Worm (Caenorhabditis elegans): ENCODE results near the gene T20D4.12.
"Not testable (repeated sequence)": the region's sequence is repeated elsewhere in the genome, so short reads cannot be mapped to it uniquely, and the experiment has no call there.

T20D4.12 gene

DNA sequence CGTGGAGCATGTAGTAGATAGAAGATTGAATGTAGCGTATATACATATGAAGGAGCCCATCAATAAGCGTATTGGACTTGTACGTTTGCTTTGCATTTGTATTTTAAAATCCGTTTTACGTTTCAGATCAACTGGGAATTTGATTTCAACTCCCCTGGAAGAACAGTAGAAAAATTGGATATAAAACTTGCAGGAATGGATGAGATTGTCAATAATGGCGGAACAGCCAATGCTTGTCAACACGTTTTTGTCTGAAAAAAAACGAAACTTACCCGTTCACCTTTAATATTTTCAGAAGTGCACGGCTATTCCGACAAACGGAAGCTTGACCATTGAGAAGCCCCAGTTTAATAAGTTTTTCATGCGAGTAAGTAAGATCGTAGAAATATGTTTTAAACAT is 29.1 kb upstream of the T20D4.12 start, which contains the start of gene C04E12.2:
TSS of gene C04E12.2 (plus strand) at position 301 of the 400 bp plus-strand sequence.
- not testable (repeated sequence) for TF ChIP-seq ceh-14 (tag; optimal IDR thresholded peaks at IDR 0.05); ceh-6 (GFP tag; optimal IDR thresholded peaks at IDR 0.05); ama-1 (optimal IDR thresholded peaks at IDR 0.05)

DNA sequence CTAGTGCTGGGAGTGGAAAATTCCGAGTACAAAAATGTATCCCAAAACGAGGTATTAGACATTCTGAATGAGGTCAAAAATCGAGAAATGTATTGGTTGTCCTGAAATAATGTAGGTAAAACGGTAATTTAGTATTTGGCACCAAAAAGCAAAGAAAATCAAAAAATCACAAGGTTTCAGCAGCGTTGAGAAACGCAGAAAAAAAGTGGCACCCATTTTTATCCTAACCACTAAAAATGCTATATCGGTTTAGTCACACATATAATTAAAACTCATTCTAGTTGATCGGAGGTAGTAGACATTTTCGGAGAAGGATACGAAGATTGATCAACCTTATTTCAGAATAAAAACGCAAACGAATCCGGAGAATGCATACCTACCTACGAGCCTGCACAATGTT is 24.2 kb upstream of the T20D4.12 start, which contains the start of gene srx-121:
TSS of gene srx-121 (minus strand) at position 101 of the 400 bp plus-strand sequence.
- TF ChIP-seq fkh-6 (tag; optimal IDR thresholded peaks at IDR 0.05), result no peak
- TF ChIP-seq ceh-18 (tag; optimal IDR thresholded peaks at IDR 0.05), result no peak
- no peak for TF ChIP-seq ceh-34 (tag; optimal IDR thresholded peaks at IDR 0.05)
- no peak for TF ChIP-seq pqm-1 (tag; optimal IDR thresholded peaks at IDR 0.05)
- TF ChIP-seq unc-42 (tag; optimal IDR thresholded peaks at IDR 0.05), result no peak
- TF ChIP-seq ztf-16 (tag; optimal IDR thresholded peaks at IDR 0.05), result no peak
- no peak for TF ChIP-seq nhr-232 (tag; optimal IDR thresholded peaks at IDR 0.05)
- no peak for TF ChIP-seq ceh-30 (tag; optimal IDR thresholded peaks at IDR 0.05)
- no peak for TF ChIP-seq ceh-48 (tag; optimal IDR thresholded peaks at IDR 0.05)
- TF ChIP-seq ceh-31 (tag; optimal IDR thresholded peaks at IDR 0.05), result no peak
- no peak for TF ChIP-seq fax-1 (tag; optimal IDR thresholded peaks at IDR 0.05)
- no peak for TF ChIP-seq K02D7.2 (tag; optimal IDR thresholded peaks at IDR 0.05)
- TF ChIP-seq fkh-10 (GFP tag; optimal IDR thresholded peaks at IDR 0.05), result no peak
- no peak for TF ChIP-seq dve-1 (tag; optimal IDR thresholded peaks at IDR 0.05)
- no peak for TF ChIP-seq K09A11.1 (tag; optimal IDR thresholded peaks at IDR 0.05; ENCODE audit: insufficient read depth)
- TF ChIP-seq ceh-6 (GFP tag; optimal IDR thresholded peaks at IDR 0.05), result no peak
- no peak for TF ChIP-seq eyg-1 (tag; optimal IDR thresholded peaks at IDR 0.05)
- TF ChIP-seq hlh-8 (tag; optimal IDR thresholded peaks at IDR 0.05), result no peak

DNA sequence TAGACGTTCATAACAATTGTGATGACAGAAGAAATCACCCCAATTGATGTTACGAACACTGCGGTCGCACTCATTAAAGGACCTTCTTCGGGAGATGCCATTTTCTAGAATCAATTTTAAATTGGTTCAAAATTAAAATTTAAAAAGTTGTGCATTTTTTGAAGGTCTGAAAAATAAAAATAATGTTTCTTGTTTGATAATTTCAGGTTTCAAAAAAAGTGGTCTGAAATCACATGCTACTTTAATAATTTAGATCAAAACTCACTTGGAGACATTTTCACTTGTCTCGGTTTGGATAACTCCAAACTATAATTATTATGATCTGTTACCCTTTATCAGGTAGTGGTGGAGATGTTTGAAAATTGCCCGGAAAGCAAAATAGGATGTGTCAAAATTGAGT is 19.9 kb upstream of the T20D4.12 start, which contains the start of gene srbc-2:
TSS of gene srbc-2 (minus strand) at position 101 of the 400 bp plus-strand sequence.
- TF ChIP-seq ceh-31 (tag; optimal IDR thresholded peaks at IDR 0.05) (no peak), pat-9 (tag; optimal IDR thresholded peaks at IDR 0.05) (no peak), nfya-1 (tag; optimal IDR thresholded peaks at IDR 0.05) (no peak), tbx-7 (tag; optimal IDR thresholded peaks at IDR 0.05) (no peak)

DNA sequence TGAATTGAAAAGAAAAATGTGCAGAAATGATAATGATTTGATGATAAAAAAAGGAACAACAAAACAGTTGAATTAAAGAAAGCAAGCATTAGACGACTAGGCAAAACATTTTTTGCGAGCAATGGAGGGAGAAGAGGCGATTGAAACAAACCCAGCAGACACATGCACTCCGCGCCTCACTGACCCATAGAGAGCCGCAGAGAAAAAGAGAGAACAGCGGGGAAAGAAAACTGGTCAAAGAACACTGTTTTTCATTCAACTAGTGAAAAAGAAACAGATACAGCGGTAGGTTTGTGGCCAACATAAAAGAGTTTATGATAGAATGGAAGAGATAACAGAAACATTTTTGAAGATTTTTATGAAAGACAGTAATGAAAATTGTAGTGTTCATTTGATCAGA is 8.6 kb upstream of the T20D4.12 start:
- TF ChIP-seq ceh-22 (tag; optimal IDR thresholded peaks at IDR 0.05), result no peak
- TF ChIP-seq C38D4.7 (GFP tag; optimal IDR thresholded peaks at IDR 0.05), result no peak
- no peak for TF ChIP-seq ceh-19 (GFP tag; optimal IDR thresholded peaks at IDR 0.05)
- TF ChIP-seq dmd-4 (tag; optimal IDR thresholded peaks at IDR 0.05; ENCODE audit: borderline replicate concordance), result no peak
- TF ChIP-seq pat-9 (tag; optimal IDR thresholded peaks at IDR 0.05), result no peak
- TF ChIP-seq elt-4 (tag; optimal IDR thresholded peaks at IDR 0.05), result no peak
- no peak for TF ChIP-seq ets-4 (tag; optimal IDR thresholded peaks at IDR 0.05)
- no peak for TF ChIP-seq pha-4 (tag; optimal IDR thresholded peaks at IDR 0.05)
- TF ChIP-seq hlh-30 (tag; optimal IDR thresholded peaks at IDR 0.05; ENCODE audit: insufficient read depth), result no peak
- TF ChIP-seq unc-42 (tag; optimal IDR thresholded peaks at IDR 0.05), result no peak
- TF ChIP-seq syd-9 (tag; optimal IDR thresholded peaks at IDR 0.05), result no peak
- TF ChIP-seq hlh-8 (tag; optimal IDR thresholded peaks at IDR 0.05), result no peak

DNA sequence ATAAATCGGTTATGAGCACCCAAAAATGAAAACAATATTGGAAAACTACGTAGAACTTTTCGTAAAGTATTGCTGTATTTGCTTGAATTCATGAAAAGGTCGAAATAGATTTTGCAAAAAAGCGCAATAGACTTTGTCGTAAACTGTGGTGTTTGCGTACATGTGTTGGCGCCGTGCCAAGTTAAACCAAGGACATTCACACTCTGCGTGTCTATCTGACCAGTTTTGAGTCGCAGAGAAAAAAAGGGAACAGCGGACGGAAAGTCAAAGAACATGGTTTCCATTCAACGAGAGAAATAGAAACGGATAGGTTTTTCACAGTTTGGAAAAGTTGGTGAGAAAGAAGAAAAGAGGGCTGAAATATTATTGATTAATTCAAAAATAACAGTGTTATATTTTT is 5.9 kb upstream of the T20D4.12 start:
- TF ChIP-seq eyg-1 (tag; optimal IDR thresholded peaks at IDR 0.05), result no peak
- no peak for TF ChIP-seq C08G9.2 (tag; optimal IDR thresholded peaks at IDR 0.05)
- TF ChIP-seq elt-2 (tag; optimal IDR thresholded peaks at IDR 0.05), result no peak
- no peak for TF ChIP-seq unc-86 (tag; optimal IDR thresholded peaks at IDR 0.05)
- TF ChIP-seq K02D7.2 (tag; optimal IDR thresholded peaks at IDR 0.05), result no peak
- no peak for TF ChIP-seq ceh-9 (tag; optimal IDR thresholded peaks at IDR 0.05)
- no peak for TF ChIP-seq ceh-14 (tag; optimal IDR thresholded peaks at IDR 0.05)
- TF ChIP-seq ceh-18 (tag; optimal IDR thresholded peaks at IDR 0.05), result no peak
